Fruit fly (Drosophila melanogaster) whole organism, larva: ENCODE results near the gene CG33923.

Experiments used
- noc ChIP-seq: fragments of 200-800 bp; sonication (Bioruptor generic); optimal IDR thresholded peaks from 3 replicates; lab custom pipeline; 2019; ENCODE audit warnings: missing biosample characterization, mild to moderate bottlenecking, missing genetic modification characterization, moderate library complexity

The CG33923 gene

DNA sequence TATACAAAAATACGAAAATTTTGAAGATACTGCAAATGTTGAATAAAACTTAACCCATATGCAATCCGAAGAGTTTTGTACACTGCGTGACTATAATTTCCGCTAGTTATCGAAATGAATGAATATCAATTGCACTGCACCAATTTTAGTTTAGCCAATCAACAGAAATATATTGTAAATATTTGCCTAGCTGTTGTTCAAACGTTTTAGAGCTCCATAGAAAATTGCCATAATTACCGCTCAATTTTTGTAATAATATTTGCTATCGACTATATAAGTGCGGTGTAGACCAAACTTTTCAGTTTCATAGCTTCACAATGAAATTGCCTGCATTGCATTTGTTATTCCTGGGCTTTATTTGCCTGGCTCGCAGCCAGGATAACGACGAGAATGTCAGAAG lies 13.0 kb downstream of the CG33923 start, which contains the start of gene a5:
Gene a5, plus strand, starts transcription at position 301 of the 400 bp plus-strand sequence.
- TF ChIP-seq noc = no peak

DNA sequence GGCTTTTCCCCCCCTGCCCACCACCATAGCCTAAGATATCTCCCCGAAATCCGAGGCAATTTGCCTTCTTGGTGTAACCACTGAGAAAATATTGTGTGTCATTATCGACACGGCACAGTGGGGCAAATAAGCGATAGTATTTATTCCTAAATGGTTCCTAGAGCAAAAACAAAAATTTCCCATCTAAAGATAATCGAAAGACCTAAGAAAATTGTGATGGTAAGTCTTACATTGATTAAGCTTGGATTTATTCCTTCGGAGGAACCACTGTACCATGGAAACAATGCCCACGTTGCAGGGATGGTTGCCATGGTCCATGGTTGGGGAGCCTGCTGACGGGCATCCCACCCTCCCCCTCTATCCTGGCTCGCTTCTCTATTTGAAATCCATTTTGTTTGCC lies 25.5 kb downstream of the CG33923 start:
- no peak for TF ChIP-seq noc

DNA sequence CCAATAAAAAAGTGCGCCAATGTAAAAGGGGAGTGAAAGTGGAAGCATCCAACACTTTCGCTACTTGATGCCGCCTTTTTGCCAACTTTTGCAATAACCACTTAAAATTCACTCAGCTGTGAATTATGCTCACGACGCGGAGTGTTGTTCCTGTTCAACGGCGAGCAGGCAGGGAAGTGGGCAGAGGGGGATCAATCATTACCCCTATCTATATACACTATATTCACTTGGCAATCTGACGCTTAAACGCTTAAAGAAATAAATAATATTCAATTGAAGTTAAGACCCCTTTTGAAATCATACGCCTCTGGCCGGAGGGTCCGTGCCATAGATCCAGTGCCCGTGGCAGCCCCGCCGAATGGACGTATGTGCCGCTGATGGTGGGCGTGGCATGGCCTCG lies 26.6 kb downstream of the CG33923 start:
- no peak for TF ChIP-seq noc

DNA sequence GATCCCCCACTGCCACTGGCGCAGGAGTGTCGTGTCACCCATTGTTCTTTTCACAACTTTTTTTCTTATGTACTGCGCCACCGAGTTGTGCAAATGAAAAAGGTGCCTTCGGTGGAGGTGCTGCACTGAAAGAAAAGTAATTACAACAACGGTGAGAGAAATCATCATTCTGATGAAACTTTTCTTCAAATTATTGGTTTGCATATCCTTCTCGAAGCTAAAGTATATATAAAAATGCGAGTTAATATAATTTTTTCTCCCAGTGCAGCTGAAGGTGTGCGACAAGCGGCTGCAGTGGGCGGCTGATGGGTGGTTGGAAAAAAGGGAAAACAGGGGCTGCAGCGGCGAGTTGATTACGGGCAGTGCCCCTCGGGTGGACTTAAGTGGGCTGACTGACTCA lies 29.6 kb downstream of the CG33923 start:
- TF ChIP-seq noc = no peak
